Fruit fly (Drosophila melanogaster) whole organism, adult: ENCODE data around the gene SLC22A.

Experiments
- CG11617 ChIP-seq: fragments of 200-800 bp; sonication (Bioruptor generic); optimal IDR thresholded peaks from 2 replicates; lab custom pipeline; 2017; ENCODE audit warnings: mild to moderate bottlenecking, missing biosample characterization, missing genetic modification reagents, missing genetic modification characterization
- CG12768 ChIP-seq: fragments of 200-800 bp; sonication (Bioruptor generic); optimal IDR thresholded peaks from 2 replicates; lab custom pipeline; 2017; ENCODE audit warnings: missing biosample characterization, missing genetic modification characterization, mild to moderate bottlenecking, moderate library complexity, missing genetic modification reagents
- CG7045 ChIP-seq: fragments of 200-800 bp; sonication (Bioruptor generic); optimal IDR thresholded peaks from 2 replicates; lab custom pipeline; 2017; ENCODE audit warnings: missing biosample characterization, mild to moderate bottlenecking, missing genetic modification characterization
- Hr96 ChIP-seq: fragments of 200-800 bp; sonication (Bioruptor generic); optimal IDR thresholded peaks from 2 replicates; lab custom pipeline; 2016; ENCODE audit warnings: missing biosample characterization, missing genetic modification characterization
- Mnt ChIP-seq: fragments of 200-800 bp; sonication (Bioruptor generic); optimal IDR thresholded peaks from 2 replicates; lab custom pipeline; 2016; ENCODE audit warnings: missing biosample characterization, mild to moderate bottlenecking, missing genetic modification characterization
- cnc ChIP-seq, 2 experiments: fragments of >200 bp; optimal IDR thresholded peaks; 2 replicates each; lab custom pipeline; 2017
- kay ChIP-seq: fragments of 200-800 bp; sonication (Bioruptor generic); peaks from one replicate; lab custom pipeline; 2016; ENCODE audit warnings: missing biosample characterization, missing genetic modification characterization, borderline replicate concordance
- tj ChIP-seq: fragments of 200-800 bp; sonication (Bioruptor generic); optimal IDR thresholded peaks from 3 replicates; lab custom pipeline; 2017; ENCODE audit warnings: missing biosample characterization, mild to moderate bottlenecking, missing genetic modification characterization, moderate library complexity
- toe ChIP-seq: fragments of 200-800 bp; sonication (Bioruptor generic); optimal IDR thresholded peaks from 2 replicates; lab custom pipeline; 2016; ENCODE audit warnings: missing biosample characterization, missing genetic modification characterization

DNA sequence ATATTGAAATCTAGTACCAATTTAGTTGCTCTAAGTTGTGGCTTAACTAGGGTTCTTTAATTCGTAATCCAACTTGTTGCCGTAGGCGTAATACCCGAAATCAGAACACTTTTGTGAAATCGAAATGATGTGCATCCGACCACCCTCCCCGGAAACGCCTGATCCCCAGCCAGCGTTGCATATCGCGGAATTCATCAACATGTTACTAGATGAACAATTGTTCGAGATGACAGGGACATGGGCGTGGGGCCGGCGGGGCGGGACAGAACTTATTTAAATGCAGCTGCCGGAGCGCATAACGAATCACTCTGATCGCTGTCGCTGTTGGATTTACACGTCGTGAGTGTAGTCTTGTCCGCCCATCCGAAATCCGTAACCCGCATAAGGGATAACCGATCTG is 50.4 kb downstream of the SLC22A start, which contains the start of gene Act79B:
- no peak for TF ChIP-seq CG11617
- no peak for TF ChIP-seq Mnt
- TF ChIP-seq toe (GFP tag; lab: Kevin White, UChicago), result no peak
- no peak for TF ChIP-seq tj (GFP tag; lab: Kevin White, UChicago)
- TF ChIP-seq CG7045 (GFP tag; lab: Kevin White, UChicago), result no peak
- TF ChIP-seq CG12768 (GFP tag; lab: Kevin White, UChicago), result no peak
- no peak for TF ChIP-seq kay (GFP tag; lab: Kevin White, UChicago)
- no peak for TF ChIP-seq cnc (optimal IDR thresholded peaks at IDR 0.05; lab: Kevin White, UChicago)
- TF ChIP-seq Hr96, result no peak
